Worm (Caenorhabditis elegans) whole organism, L4 larva: ENCODE data around the gene Y53G8AR.8.

Experiments used
- Y48G9A.11 ChIP-seq: fragments of 200-800 bp; sonication (Bioruptor generic); IDR thresholded peaks from 2 replicates; pipeline ENCODE4 v1.3.6; 2022; ENCODE audit warnings: missing genetic modification reagents, missing genetic modification characterization, missing compliant biosample characterization
- aha-1 ChIP-seq: fragments of 150-350 bp; peaks from one replicate; lab custom pipeline; 2014; ENCODE audit warnings: missing biosample characterization, missing genetic modification characterization
- attf-4 ChIP-seq: sonication (generic microtip); optimal IDR thresholded peaks from 3 replicates; lab custom pipeline; 2017; ENCODE audit warnings: missing biosample characterization, missing genetic modification characterization
- ceh-28 ChIP-seq: fragments of 150-350 bp; optimal IDR thresholded peaks from 2 replicates; lab custom pipeline; 2014; ENCODE audit warnings: missing biosample characterization, missing genetic modification reagents, missing genetic modification characterization
- dmd-9 ChIP-seq: fragments of 200-800 bp; sonication (Bioruptor generic); IDR thresholded peaks from 2 replicates; pipeline ENCODE4 v1.3.6; 2022; ENCODE audit warnings: missing genetic modification reagents, missing genetic modification characterization, missing compliant biosample characterization
- nhr-42 ChIP-seq: fragments of 200-800 bp; sonication (Bioruptor generic); IDR thresholded peaks from 2 replicates; pipeline ENCODE4 v1.3.6; 2022; ENCODE audit warnings: missing genetic modification characterization, missing compliant biosample characterization
- nhr-48 ChIP-seq: sonication (generic microtip); optimal IDR thresholded peaks from 2 replicates; lab custom pipeline; 2016; ENCODE audit warnings: mild to moderate bottlenecking, missing genetic modification characterization, missing compliant biosample characterization
- pqm-1 ChIP-seq: sonication (generic microtip); optimal IDR thresholded peaks from 2 replicates; lab custom pipeline; 2017; ENCODE audit warnings: missing biosample characterization, missing genetic modification characterization
- spr-3 ChIP-seq: fragments of 200-800 bp; sonication (Bioruptor generic); optimal IDR thresholded peaks from 2 replicates; lab custom pipeline; 2018; ENCODE audit warnings: mild to moderate bottlenecking, missing genetic modification characterization, missing compliant biosample characterization
- unc-62 ChIP-seq, 3 experiments: fragments of 150-350 bp in 1 of 3; sonication (generic microtip); optimal IDR thresholded peaks in 2 of 3; peaks in 1 of 3; 1 replicate in 1 of 3; 2 replicates in 2 of 3; lab custom pipeline; 2014 to 2017; ENCODE audit warnings: missing biosample characterization in 3 of 3, missing genetic modification characterization in 3 of 3, missing genetic modification reagents in 3 of 3, missing genotype in 1 of 3
- ztf-11 ChIP-seq: fragments of 150-350 bp; optimal IDR thresholded peaks from 2 replicates; lab custom pipeline; 2014; ENCODE audit warnings: missing biosample characterization, missing genetic modification characterization
- ztf-7 ChIP-seq: fragments of 150-350 bp; optimal IDR thresholded peaks from 2 replicates; lab custom pipeline; 2014; ENCODE audit warnings: missing biosample characterization, missing genetic modification characterization

Y53G8AR.8 gene

ce11 chrIII:3248307-3249037 lies 45.7 kb downstream of the Y53G8AR.8 start, which contains the start of gene nduf-9 (continued):
- TF ChIP-seq pqm-1 (no peak), dmd-9 (GFP tag; lab: Robert Waterston, UW) (no peak), Y48G9A.11 (GFP tag; lab: Robert Waterston, UW) (no peak), nhr-42 (GFP tag; lab: Robert Waterston, UW) (no peak), ztf-11 (tag; lab: Kevin White, UChicago) (no peak)

- TF ChIP-seq ceh-28 (tag; lab: Kevin White, UChicago), result peak; percentile 89
- no peak for TF ChIP-seq ztf-7 (tag; lab: Kevin White, UChicago)
These were observed 51.8 kb downstream of the Y53G8AR.8 start for ce11 chrIII:3242379-3242778.

- TF ChIP-seq nhr-48 (tag; lab: Kevin White, UChicago), result no peak
- peak; percentile 57 for TF ChIP-seq ceh-28 (tag; lab: Kevin White, UChicago)
These were observed 52.2 kb downstream of the Y53G8AR.8 start for ce11 chrIII:3241943-3242342.

ce11 chrIII:3241361-3241760 lies 52.8 kb downstream of the Y53G8AR.8 start:
- TF ChIP-seq spr-3 (GFP tag; lab: Kevin White, UChicago), result no peak
- TF ChIP-seq ceh-28 (tag; lab: Kevin White, UChicago), result peak; percentile 31

- TF ChIP-seq attf-4 (tag; lab: Kevin White, UChicago) (no peak), aha-1 (tag; lab: Kevin White, UChicago) (peak; percentile 15), unc-62 (GFP tag; optimal IDR thresholded peaks at IDR 0.05 in 1 of 2; lab: Kevin White, UChicago) (peak in 1 of 2 experiments; percentile 10), unc-62 (tag; optimal IDR thresholded peaks at IDR 0.05; lab: Kevin White, UChicago) (no peak), ceh-28 (tag; lab: Kevin White, UChicago) (peak; percentile 88)
- TF ChIP-seq, all 104 proteins: peak for 3
These were observed 53.2 kb downstream of the Y53G8AR.8 start for ce11 chrIII:3240893-3241292.
